Worm (Caenorhabditis elegans) whole organism, young adult: Measurements from ENCODE around the gene F12A10.1.

Source experiments
- B0019.2 ChIP-seq: fragments of 200-800 bp; sonication (Bioruptor generic); conservative IDR thresholded peaks from 2 replicates; pipeline ENCODE4 v1.3.6; 2022; ENCODE audit warnings: missing genetic modification reagents, missing genetic modification characterization, missing compliant biosample characterization
- B0336.3 ChIP-seq: fragments of 200-800 bp; sonication (Bioruptor generic); IDR thresholded peaks from 2 replicates; pipeline ENCODE4 v1.3.6; 2022; ENCODE audit warnings: missing genetic modification characterization, missing compliant biosample characterization
- D2030.7 ChIP-seq: fragments of 200-800 bp; sonication (Bioruptor generic); IDR thresholded peaks from 2 replicates; pipeline ENCODE4 v1.3.6; 2022; ENCODE audit warnings: missing genetic modification reagents, missing genetic modification characterization, missing compliant biosample characterization
- F37B4.10 ChIP-seq: fragments of 200-800 bp; sonication (Bioruptor generic); IDR thresholded peaks from 2 replicates; pipeline ENCODE4 v1.3.6; 2022; ENCODE audit warnings: missing genetic modification characterization, missing compliant biosample characterization
- F57A8.1 ChIP-seq: fragments of 200-800 bp; sonication (Bioruptor generic); optimal IDR thresholded peaks from 2 replicates; lab custom pipeline; 2018; ENCODE audit warnings: mild to moderate bottlenecking, missing genetic modification characterization, moderate library complexity, missing compliant biosample characterization
- K12H6.12 ChIP-seq: fragments of 200-800 bp; sonication (Bioruptor generic); optimal IDR thresholded peaks from 2 replicates; lab custom pipeline; 2018; ENCODE audit warnings: mild to moderate bottlenecking, missing genetic modification characterization, missing compliant biosample characterization
- Y56A3A.18 ChIP-seq: fragments of 200-800 bp; sonication (Bioruptor generic); IDR thresholded peaks from 2 replicates; pipeline ENCODE4 v1.3.6; 2022; ENCODE audit warnings: missing genetic modification reagents, missing genetic modification characterization, missing compliant biosample characterization
- Y67H2A.10 ChIP-seq: fragments of 200-800 bp; sonication (Bioruptor generic); conservative IDR thresholded peaks from 2 replicates; pipeline ENCODE4 v1.3.6; 2022; ENCODE audit warnings: missing genetic modification reagents, missing genetic modification characterization, missing compliant biosample characterization
- ZK185.1 ChIP-seq: sonication (generic microtip); optimal IDR thresholded peaks from 2 replicates; lab custom pipeline; 2016; ENCODE audit warnings: mild to moderate bottlenecking, missing genetic modification characterization, missing compliant biosample characterization; ENCODE audit not compliant: poor library complexity, severe bottlenecking
- aptf-2 ChIP-seq: fragments of 200-800 bp; sonication (Bioruptor generic); conservative IDR thresholded peaks from 2 replicates; pipeline ENCODE4 v1.3.6; 2022; ENCODE audit warnings: missing genetic modification reagents, missing genetic modification characterization, missing compliant biosample characterization
- attf-3 ChIP-seq: fragments of 200-800 bp; sonication (Bioruptor generic); conservative IDR thresholded peaks from 2 replicates; pipeline ENCODE4 v1.3.6; 2022; ENCODE audit warnings: missing genetic modification reagents, missing genetic modification characterization, missing compliant biosample characterization
- ccch-3 ChIP-seq: fragments of 200-800 bp; sonication (Bioruptor generic); optimal IDR thresholded peaks from 2 replicates; lab custom pipeline; 2018; ENCODE audit warnings: mild to moderate bottlenecking, missing genetic modification characterization, missing compliant biosample characterization
- ceh-100 ChIP-seq: fragments of 200-800 bp; sonication (Bioruptor generic); IDR thresholded peaks from 2 replicates; pipeline ENCODE4 v1.3.6; 2022; ENCODE audit warnings: missing genetic modification reagents, missing genetic modification characterization, missing compliant biosample characterization
- ceh-27 ChIP-seq: fragments of 200-800 bp; sonication (Bioruptor generic); optimal IDR thresholded peaks from 2 replicates; lab custom pipeline; 2018; ENCODE audit warnings: mild to moderate bottlenecking, missing genetic modification characterization, moderate library complexity, missing compliant biosample characterization
- ceh-79 ChIP-seq: sonication (generic microtip); optimal IDR thresholded peaks from 2 replicates; lab custom pipeline; 2017; ENCODE audit warnings: mild to moderate bottlenecking, missing genetic modification characterization, missing compliant biosample characterization
- chd-7 ChIP-seq: sonication (generic microtip); optimal IDR thresholded peaks from 2 replicates; lab custom pipeline; 2016; ENCODE audit warnings: mild to moderate bottlenecking, missing genetic modification characterization, moderate library complexity, missing compliant biosample characterization
- die-1 ChIP-seq: sonication (generic microtip); optimal IDR thresholded peaks from 2 replicates; lab custom pipeline; 2016; ENCODE audit warnings: missing genotype, mild to moderate bottlenecking, missing genetic modification characterization, missing compliant biosample characterization
- efl-1 ChIP-seq: fragments of 150-350 bp; optimal IDR thresholded peaks from 2 replicates; lab custom pipeline; 2014; ENCODE audit warnings: missing biosample characterization, missing genetic modification reagents, missing genetic modification characterization
- egrh-3 ChIP-seq: fragments of 200-800 bp; sonication (Bioruptor generic); IDR thresholded peaks from 2 replicates; pipeline ENCODE4 v1.3.6; 2022; ENCODE audit warnings: missing genetic modification reagents, missing genetic modification characterization, missing compliant biosample characterization
- fkh-3 ChIP-seq: sonication (generic microtip); optimal IDR thresholded peaks from 2 replicates; lab custom pipeline; 2016; ENCODE audit warnings: mild to moderate bottlenecking, missing genetic modification characterization, missing compliant biosample characterization
- hmg-1.2 ChIP-seq: fragments of 200-800 bp; sonication (Bioruptor generic); IDR thresholded peaks from 2 replicates; pipeline ENCODE4 v1.3.6; 2022; ENCODE audit warnings: missing genetic modification reagents, missing genetic modification characterization, missing compliant biosample characterization
- lin-26 ChIP-seq: fragments of 200-800 bp; sonication (Bioruptor generic); IDR thresholded peaks from 2 replicates; pipeline ENCODE4 v1.3.6; 2022; ENCODE audit warnings: missing genetic modification reagents, missing genetic modification characterization, missing compliant biosample characterization
- lin-35 ChIP-seq, 3 experiments: fragments of 150-350 bp in 2 of 3; sonication (generic microtip) in 1 of 3; optimal IDR thresholded peaks; 2 replicates each; lab custom pipeline; 2014 to 2018; ENCODE audit warnings: missing biosample characterization in 3 of 3, missing genetic modification characterization in 3 of 3, missing genetic modification reagents in 3 of 3
- lin-40 ChIP-seq: sonication (generic microtip); optimal IDR thresholded peaks from 2 replicates; lab custom pipeline; 2016; ENCODE audit warnings: missing genetic modification characterization, mild to moderate bottlenecking, missing compliant biosample characterization, missing genotype, missing genetic modification reagents
- lin-54 ChIP-seq: fragments of 200-800 bp; sonication (Bioruptor generic); optimal IDR thresholded peaks from 2 replicates; lab custom pipeline; 2018; ENCODE audit warnings: mild to moderate bottlenecking, missing genetic modification characterization, missing compliant biosample characterization
- lsl-1 ChIP-seq: fragments of 200-800 bp; sonication (Bioruptor generic); optimal IDR thresholded peaks from 2 replicates; lab custom pipeline; 2018; ENCODE audit warnings: mild to moderate bottlenecking, missing genetic modification characterization, moderate library complexity, missing compliant biosample characterization
- madf-10 ChIP-seq: sonication (generic microtip); optimal IDR thresholded peaks from 2 replicates; lab custom pipeline; 2016; ENCODE audit warnings: mild to moderate bottlenecking, missing genetic modification characterization, missing compliant biosample characterization
- madf-6 ChIP-seq: fragments of 200-800 bp; sonication (Bioruptor generic); IDR thresholded peaks from 2 replicates; pipeline ENCODE4 v1.3.6; 2022; ENCODE audit warnings: missing genetic modification reagents, missing genetic modification characterization, missing compliant biosample characterization
- madf-8 ChIP-seq: fragments of 200-800 bp; sonication (Bioruptor generic); conservative IDR thresholded peaks from 2 replicates; pipeline ENCODE4 v1.3.6; 2022; ENCODE audit warnings: missing genetic modification reagents, missing genetic modification characterization, missing compliant biosample characterization
- mcd-1 ChIP-seq: fragments of 200-800 bp; sonication (Bioruptor generic); IDR thresholded peaks from 2 replicates; pipeline ENCODE4 v1.3.6; 2022; ENCODE audit warnings: missing genetic modification reagents, missing genetic modification characterization, missing compliant biosample characterization
- mes-4 ChIP-seq: sonication (generic microtip); optimal IDR thresholded peaks from 2 replicates; lab custom pipeline; 2016; ENCODE audit warnings: missing genotype, missing genetic modification characterization, missing compliant biosample characterization
- mxl-1 ChIP-seq: sonication (generic microtip); optimal IDR thresholded peaks from 2 replicates; lab custom pipeline; 2016; ENCODE audit warnings: missing genetic modification characterization, missing compliant biosample characterization
- pha-4 ChIP-seq: fragments of 150-350 bp; sonication (generic microtip); optimal IDR thresholded peaks from 2 replicates; lab custom pipeline; 2014; ENCODE audit warnings: missing biosample characterization, missing genetic modification reagents, missing genetic modification characterization
- rcor-1 ChIP-seq: fragments of 200-800 bp; sonication (Bioruptor generic); IDR thresholded peaks from 2 replicates; pipeline ENCODE4 v1.3.6; 2022; ENCODE audit warnings: missing genetic modification reagents, missing genetic modification characterization, missing compliant biosample characterization
- repo-1 ChIP-seq: sonication (generic microtip); optimal IDR thresholded peaks from 2 replicates; lab custom pipeline; 2017; ENCODE audit warnings: mild to moderate bottlenecking, missing genetic modification characterization, missing compliant biosample characterization
- snpc-1.1 ChIP-seq: sonication (generic microtip); optimal IDR thresholded peaks from 2 replicates; lab custom pipeline; 2017; ENCODE audit warnings: missing genetic modification characterization, mild to moderate bottlenecking, missing compliant biosample characterization, antibody characterized with exemption, moderate library complexity, missing genotype, missing genetic modification reagents; ENCODE audit not compliant: insufficient read depth
- snpc-3.4 ChIP-seq: sonication (generic microtip); optimal IDR thresholded peaks from 2 replicates; lab custom pipeline; 2017; ENCODE audit warnings: missing genetic modification characterization, mild to moderate bottlenecking, missing compliant biosample characterization, antibody characterized with exemption, moderate library complexity, missing genotype, missing genetic modification reagents
- sptf-2 ChIP-seq: fragments of 200-800 bp; sonication (Bioruptor generic); optimal IDR thresholded peaks from 2 replicates; lab custom pipeline; 2018; ENCODE audit warnings: mild to moderate bottlenecking, missing genetic modification characterization, missing compliant biosample characterization
- tbx-9 ChIP-seq: sonication (generic microtip); optimal IDR thresholded peaks from 2 replicates; lab custom pipeline; 2016; ENCODE audit warnings: borderline replicate concordance, missing genetic modification characterization, inconsistent platforms, missing compliant biosample characterization
- unc-130 ChIP-seq: sonication (generic microtip); optimal IDR thresholded peaks from 2 replicates; lab custom pipeline; 2016; ENCODE audit warnings: missing genetic modification reagents, missing genetic modification characterization, missing compliant biosample characterization
- unc-62 ChIP-seq: fragments of 150-350 bp; optimal IDR thresholded peaks from 2 replicates; lab custom pipeline; 2014; ENCODE audit warnings: missing biosample characterization, missing genetic modification reagents, missing genetic modification characterization
- zim-3 ChIP-seq: sonication (generic microtip); optimal IDR thresholded peaks from 2 replicates; lab custom pipeline; 2017; ENCODE audit warnings: mild to moderate bottlenecking, missing genetic modification characterization, moderate library complexity, missing compliant biosample characterization
- ztf-26 ChIP-seq: sonication (generic microtip); optimal IDR thresholded peaks from 2 replicates; lab custom pipeline; 2017; ENCODE audit warnings: missing genetic modification characterization, missing compliant biosample characterization
- ztf-28 ChIP-seq: fragments of 200-800 bp; sonication (Bioruptor generic); IDR thresholded peaks from 2 replicates; pipeline ENCODE4 v1.3.6; 2022; ENCODE audit warnings: missing genetic modification reagents, missing genetic modification characterization, missing compliant biosample characterization
- ztf-6 ChIP-seq: fragments of 200-800 bp; sonication (Bioruptor generic); IDR thresholded peaks from 2 replicates; pipeline ENCODE4 v1.3.6; 2022; ENCODE audit warnings: missing genetic modification reagents, missing genetic modification characterization, missing compliant biosample characterization

F12A10.1 gene

ce11 chrII:5487844-5488243 lies 8.5 kb upstream of the F12A10.1 start, which contains the start of gene nep-5:
nep-5 (plus strand) TSS chrII:5488144.
- no peak for TF ChIP-seq ceh-100
- TF ChIP-seq ceh-27 (GFP tag; lab: Kevin White, UChicago): no peak
- TF ChIP-seq mcd-1 (GFP tag; lab: Robert Waterston, UW): no peak
- TF ChIP-seq ztf-6 (GFP tag; lab: Robert Waterston, UW): no peak
- TF ChIP-seq sptf-2 (GFP tag; lab: Kevin White, UChicago): no peak
- no peak for TF ChIP-seq ztf-26 (tag; lab: Kevin White, UChicago)
- TF ChIP-seq lsl-1 (GFP tag; lab: Kevin White, UChicago): no peak
- TF ChIP-seq unc-62 (GFP tag; lab: Kevin White, UChicago): no peak
- no peak for TF ChIP-seq egrh-3 (GFP tag; lab: Robert Waterston, UW)
- TF ChIP-seq K12H6.12: no peak
- TF ChIP-seq ccch-3 (GFP tag; lab: Kevin White, UChicago): no peak
- TF ChIP-seq B0336.3 (GFP tag; lab: Robert Waterston, UW): no peak
- TF ChIP-seq die-1 (tag; lab: Kevin White, UChicago): no peak
- no peak for TF ChIP-seq snpc-3.4 (tag; lab: Kevin White, UChicago)

DNA sequence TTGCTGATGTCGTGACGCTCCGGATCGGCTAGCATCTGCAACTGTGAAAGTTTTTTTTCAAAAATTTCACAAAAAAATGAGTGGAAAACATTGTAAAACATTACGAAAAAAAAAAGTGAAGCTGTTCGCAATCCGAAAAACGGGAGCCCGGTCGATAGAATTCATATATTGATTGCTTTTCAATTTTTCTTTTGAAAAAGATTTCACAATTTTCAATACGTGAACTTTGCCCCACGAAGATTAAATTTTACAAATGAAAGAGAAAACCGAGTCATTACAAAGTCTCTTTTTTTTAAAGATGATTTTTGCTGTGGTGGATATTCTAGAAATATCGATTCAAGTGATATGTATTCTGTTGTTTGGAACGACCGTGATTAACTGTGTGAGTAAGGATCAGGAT lies 1.9 kb upstream of the F12A10.1 start, which contains the start of gene F12A10.6:
Gene F12A10.6, minus strand, starts transcription at position 101 of the 400 bp plus-strand sequence.
- TF ChIP-seq madf-10 (tag; lab: Kevin White, UChicago) (no peak), ztf-28 (GFP tag; lab: Robert Waterston, UW) (no peak), Y67H2A.10 (no peak), ceh-79 (tag; lab: Kevin White, UChicago) (no peak), repo-1 (tag; lab: Kevin White, UChicago) (no peak), unc-130 (GFP tag; lab: Kevin White, UChicago) (no peak), aptf-2 (no peak), tbx-9 (no peak), mes-4 (tag; lab: Kevin White, UChicago) (no peak), efl-1 (GFP tag; lab: Kevin White, UChicago) (no peak), F57A8.1 (GFP tag; lab: Kevin White, UChicago) (no peak), unc-62 (GFP tag; lab: Kevin White, UChicago) (no peak)

ce11 chrII:5497541-5497940 lies 1.2 kb downstream of the F12A10.1 start:
- TF ChIP-seq madf-6 (peak; percentile 83), chd-7 (tag; lab: Kevin White, UChicago) (no peak), D2030.7 (0 out of 2 replicates have a peak, but pooled peaks have one; percentile 27), hmg-1.2 (GFP tag; lab: Robert Waterston, UW) (0 out of 2 replicates have a peak, but pooled peaks have one; percentile 18), lin-35 (GFP tag; optimal IDR thresholded peaks at IDR 0.05; lab: Kevin White, UChicago) (no peak), ceh-100 (no peak), B0019.2 (GFP tag; lab: Robert Waterston, UW) (no peak), zim-3 (tag; lab: Kevin White, UChicago) (no peak), mes-4 (tag; lab: Kevin White, UChicago) (no peak), madf-8 (GFP tag; lab: Robert Waterston, UW) (peak; percentile 33), efl-1 (GFP tag; lab: Kevin White, UChicago) (peak; percentile 59), ceh-79 (tag; lab: Kevin White, UChicago) (no peak), ceh-27 (GFP tag; lab: Kevin White, UChicago) (no peak), lin-26 (GFP tag; lab: Robert Waterston, UW) (0 out of 2 replicates have a peak, but pooled peaks have one; percentile 44), lin-54 (GFP tag; lab: Kevin White, UChicago) (no peak), fkh-3 (no peak), attf-3 (GFP tag; lab: Robert Waterston, UW) (no peak), tbx-9 (no peak), snpc-1.1 (tag; lab: Kevin White, UChicago) (no peak), F37B4.10 (GFP tag; lab: Robert Waterston, UW) (no peak), ztf-6 (GFP tag; lab: Robert Waterston, UW) (no peak), lin-40 (tag; lab: Kevin White, UChicago) (no peak), rcor-1 (GFP tag; lab: Robert Waterston, UW) (no peak), ZK185.1 (tag; lab: Kevin White, UChicago) (no peak), Y56A3A.18 (GFP tag; lab: Robert Waterston, UW) (0 out of 2 replicates have a peak, but pooled peaks have one; percentile 42), mxl-1 (tag; lab: Kevin White, UChicago) (no peak), pha-4 (tag; lab: Kevin White, UChicago) (no peak)
